Fruit fly (Drosophila melanogaster): ENCODE results near the gene bbg.

DNA sequence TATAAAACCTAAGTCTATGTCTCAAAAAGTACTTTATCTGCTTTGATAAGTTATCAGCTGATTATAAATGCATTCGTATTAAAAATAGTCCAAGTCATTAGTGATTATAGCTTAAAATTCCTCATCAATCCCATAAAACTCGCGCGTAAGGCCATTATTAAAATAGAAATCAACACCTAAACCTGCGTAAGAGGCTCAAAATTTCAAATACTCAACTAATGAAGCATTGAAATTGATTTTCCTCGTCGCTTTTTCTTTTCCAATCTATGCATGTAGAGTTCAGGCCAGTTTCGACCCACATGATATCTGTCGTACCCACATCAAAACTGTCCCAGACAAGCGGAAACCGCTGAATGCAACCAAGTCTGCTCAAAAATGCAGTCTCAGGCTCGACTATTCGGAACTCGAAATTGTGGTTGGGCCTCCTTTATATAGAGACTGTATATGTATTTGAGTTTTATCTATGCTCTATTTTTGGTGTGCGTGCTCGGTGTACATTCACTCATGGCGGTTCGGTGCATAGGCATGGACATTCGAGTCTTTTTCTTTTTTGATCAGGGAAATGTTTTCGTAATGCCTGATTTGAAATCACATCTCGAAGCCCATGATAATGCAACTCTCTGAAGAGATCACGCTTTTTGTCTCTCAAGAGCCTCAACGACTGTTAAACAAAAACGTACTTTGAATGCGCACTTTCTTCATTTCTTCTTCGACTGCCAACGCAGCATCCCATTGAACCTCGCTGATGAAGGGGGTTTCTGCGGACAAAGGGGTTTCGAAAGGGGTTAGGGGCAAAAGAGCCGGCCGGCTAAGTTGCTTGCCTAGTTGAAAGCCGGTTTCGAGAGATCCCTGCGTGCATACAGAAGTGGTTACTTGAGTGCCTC, 16.2 kb upstream of the bbg start:
- TF ChIP-seq fkh (GFP tag; optimal IDR thresholded peaks at IDR 0.05) (no peak), CG11294 (GFP tag; IDR thresholded peaks at IDR 0.05) (no peak), OdsH (GFP tag; optimal IDR thresholded peaks at IDR 0.05) (no peak), CG11762 (GFP tag; optimal IDR thresholded peaks at IDR 0.05; ENCODE audit: insufficient read depth) (no peak), fd85E (GFP tag; optimal IDR thresholded peaks at IDR 0.05) (no peak), Lpt (GFP tag; optimal IDR thresholded peaks at IDR 0.05) (no peak), vri (GFP tag; optimal IDR thresholded peaks at IDR 0.05) (no peak), Sox102F (GFP tag; optimal IDR thresholded peaks at IDR 0.05) (no peak), Eip75B (GFP tag; optimal IDR thresholded peaks at IDR 0.05) (no peak), net (GFP tag; optimal IDR thresholded peaks at IDR 0.05) (no peak)

All from whole organism, prepupa.